Worm (Caenorhabditis elegans): ENCODE measurements around the gene F59B10.3.

- TF ChIP-seq nhr-20 (tag; optimal IDR thresholded peaks at IDR 0.05) (no peak), ztf-11 (tag; optimal IDR thresholded peaks at IDR 0.05) (no peak), lsy-2 (tag; optimal IDR thresholded peaks at IDR 0.05) (no peak), nhr-11 (tag; optimal IDR thresholded peaks at IDR 0.05) (no peak)
Observed at ce11 chrII:10531604-10532003, 21.3 kb downstream of the F59B10.3 start.
